Worm (Caenorhabditis elegans) whole organism, late embryonic: ENCODE measurements around the gene trx-5.

Experiments used
- T23F11.4 ChIP-seq: fragments of 200-800 bp; sonication (Bioruptor generic); optimal IDR thresholded peaks from 2 replicates; lab custom pipeline; 2018; ENCODE audit warnings: mild to moderate bottlenecking, missing genetic modification characterization, missing compliant biosample characterization
- ama-1 ChIP-seq: fragments of 150-350 bp; optimal IDR thresholded peaks from 2 replicates; lab custom pipeline; 2014
- ceh-30 ChIP-seq: fragments of 150-350 bp; optimal IDR thresholded peaks from 2 replicates; lab custom pipeline; 2014; ENCODE audit warnings: missing biosample characterization, missing genetic modification characterization
- ceh-34 ChIP-seq: sonication (generic microtip); optimal IDR thresholded peaks from 2 replicates; lab custom pipeline; 2016; ENCODE audit warnings: mild to moderate bottlenecking, missing genetic modification characterization, missing compliant biosample characterization
- fkh-10 ChIP-seq: fragments of 150-350 bp; optimal IDR thresholded peaks from 2 replicates; lab custom pipeline; 2014; ENCODE audit warnings: missing biosample characterization, missing genetic modification reagents, missing genetic modification characterization
- nfya-1 ChIP-seq: sonication (generic microtip); optimal IDR thresholded peaks from 2 replicates; lab custom pipeline; 2017; ENCODE audit warnings: missing genetic modification characterization, mild to moderate bottlenecking, missing compliant biosample characterization, antibody characterized with exemption, moderate library complexity
- nhr-11 ChIP-seq: fragments of 150-350 bp; optimal IDR thresholded peaks from 2 replicates; lab custom pipeline; 2014; ENCODE audit warnings: missing biosample characterization, missing genetic modification characterization
- odd-2 ChIP-seq: sonication (generic microtip); optimal IDR thresholded peaks from 2 replicates; lab custom pipeline; 2017; ENCODE audit warnings: antibody characterized with exemption, mild to moderate bottlenecking, missing genetic modification characterization, missing compliant biosample characterization
- pat-9 ChIP-seq: fragments of 200-800 bp; sonication (Bioruptor generic); optimal IDR thresholded peaks from 2 replicates; lab custom pipeline; 2018; ENCODE audit warnings: mild to moderate bottlenecking, missing genetic modification characterization, moderate library complexity, missing compliant biosample characterization
- pax-1 ChIP-seq: fragments of 150-350 bp; optimal IDR thresholded peaks from 2 replicates; lab custom pipeline; 2014; ENCODE audit warnings: missing biosample characterization, missing genetic modification characterization
- pha-4 ChIP-seq: fragments of 150-350 bp; optimal IDR thresholded peaks from 2 replicates; lab custom pipeline; 2018; ENCODE audit warnings: missing biosample characterization, missing genetic modification reagents, missing genetic modification characterization
- pqm-1 ChIP-seq: sonication (generic microtip); optimal IDR thresholded peaks from 2 replicates; lab custom pipeline; 2016; ENCODE audit warnings: missing genetic modification characterization, missing compliant biosample characterization
- rnt-1 ChIP-seq: sonication (generic microtip); optimal IDR thresholded peaks from 2 replicates; lab custom pipeline; 2016; ENCODE audit warnings: missing genetic modification characterization, missing compliant biosample characterization
- ttx-3 ChIP-seq: sonication (generic microtip); optimal IDR thresholded peaks from 2 replicates; lab custom pipeline; 2016; ENCODE audit warnings: missing genetic modification reagents, missing genetic modification characterization, missing compliant biosample characterization

DNA sequence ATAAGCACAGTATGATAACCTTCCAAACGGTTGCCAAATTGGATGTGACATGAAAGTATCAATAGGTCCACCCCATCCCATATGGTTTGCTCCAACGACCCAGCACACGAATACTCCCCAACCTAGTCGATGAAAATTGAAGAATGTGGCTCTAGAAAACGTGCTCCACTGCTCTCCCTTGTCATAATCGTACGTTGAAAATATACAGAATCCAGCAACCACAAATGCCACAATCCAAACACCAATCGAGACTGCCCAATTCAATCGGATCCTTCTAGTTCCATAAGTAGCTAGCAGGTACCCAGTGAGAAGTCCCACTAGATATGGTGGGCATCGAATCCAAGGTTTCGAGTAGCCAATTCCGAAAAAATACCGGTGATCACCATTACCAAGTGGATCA, 4.6 kb upstream of the trx-5 start:
- TF ChIP-seq pax-1 (tag; lab: Kevin White, UChicago) (no peak), nfya-1 (no peak), nhr-11 (tag; lab: Kevin White, UChicago) (no peak), pqm-1 (tag; lab: Kevin White, UChicago) (no peak), T23F11.4 (no peak), fkh-10 (GFP tag; lab: Kevin White, UChicago) (no peak), pat-9 (tag; lab: Kevin White, UChicago) (no peak), ama-1 (lab: Kevin White, UChicago) (no peak), ceh-30 (tag; lab: Kevin White, UChicago) (no peak), ceh-34 (tag; lab: Kevin White, UChicago) (no peak), pha-4 (tag; lab: Kevin White, UChicago) (no peak), ttx-3 (tag; lab: Kevin White, UChicago) (no peak), odd-2 (tag; lab: Kevin White, UChicago) (no peak), rnt-1 (tag; lab: Kevin White, UChicago) (no peak)
